Worm (Caenorhabditis elegans) whole organism, L3 larva: ENCODE measurements around the gene efa-6.
"Not testable (repeated sequence)": the region's sequence is repeated elsewhere in the genome, so short reads cannot be mapped to it uniquely, and the experiment has no call there.

ENCODE experiments used
- R02D3.7 ChIP-seq: fragments of 150-350 bp; optimal IDR thresholded peaks from 2 replicates; lab custom pipeline; 2014; ENCODE audit warnings: missing biosample characterization, missing genetic modification characterization
- ZK546.5 ChIP-seq: sonication (generic microtip); optimal IDR thresholded peaks from 2 replicates; lab custom pipeline; 2017; ENCODE audit warnings: missing biosample characterization, missing genetic modification characterization
- aly-2 ChIP-seq: fragments of 150-350 bp; optimal IDR thresholded peaks from 2 replicates; lab custom pipeline; 2014; ENCODE audit warnings: missing biosample characterization, missing genetic modification characterization
- ceh-16 ChIP-seq: sonication (generic microtip); optimal IDR thresholded peaks from 2 replicates; lab custom pipeline; 2017; ENCODE audit warnings: missing biosample characterization, missing genetic modification characterization
- ceh-28 ChIP-seq: fragments of 150-350 bp; optimal IDR thresholded peaks from 2 replicates; lab custom pipeline; 2014; ENCODE audit warnings: missing biosample characterization, missing genetic modification reagents, missing genetic modification characterization
- ceh-82 ChIP-seq: fragments of 150-350 bp; optimal IDR thresholded peaks from 2 replicates; lab custom pipeline; 2014; ENCODE audit warnings: missing biosample characterization, missing genetic modification characterization
- daf-12 ChIP-seq: fragments of 150-350 bp; optimal IDR thresholded peaks from 2 replicates; lab custom pipeline; 2014; ENCODE audit warnings: missing biosample characterization, missing genetic modification reagents, missing genetic modification characterization
- egl-27 ChIP-seq: sonication (generic microtip); optimal IDR thresholded peaks from 4 replicates; lab custom pipeline; 2017; ENCODE audit warnings: missing biosample characterization, missing genetic modification reagents, missing genetic modification characterization
- egl-5 ChIP-seq: fragments of 150-350 bp; optimal IDR thresholded peaks from 2 replicates; lab custom pipeline; 2017; ENCODE audit warnings: missing biosample characterization, missing genetic modification reagents, missing genetic modification characterization, inconsistent platforms
- elt-2 ChIP-seq: sonication (generic microtip); optimal IDR thresholded peaks from 2 replicates; lab custom pipeline; 2016; ENCODE audit warnings: missing genetic modification reagents, mild to moderate bottlenecking, missing genetic modification characterization, missing compliant biosample characterization
- fkh-10 ChIP-seq: sonication (generic microtip); optimal IDR thresholded peaks from 2 replicates; lab custom pipeline; 2017; ENCODE audit warnings: missing biosample characterization, missing genetic modification reagents, missing genetic modification characterization
- fos-1 ChIP-seq: fragments of 150-350 bp; optimal IDR thresholded peaks from 2 replicates; lab custom pipeline; 2014; ENCODE audit warnings: missing biosample characterization, missing genetic modification characterization
- hmg-11 ChIP-seq: sonication (generic microtip); optimal IDR thresholded peaks from 2 replicates; lab custom pipeline; 2016; ENCODE audit warnings: missing genetic modification characterization, missing compliant biosample characterization
- jun-1 ChIP-seq: fragments of 150-350 bp; optimal IDR thresholded peaks from 2 replicates; lab custom pipeline; 2014; ENCODE audit warnings: missing biosample characterization, missing genetic modification reagents, missing genetic modification characterization
- lin-15B ChIP-seq: fragments of 150-350 bp; optimal IDR thresholded peaks from 2 replicates; lab custom pipeline; 2014; ENCODE audit warnings: missing biosample characterization, missing genetic modification characterization
- lin-39 ChIP-seq: fragments of 150-350 bp; optimal IDR thresholded peaks from 2 replicates; lab custom pipeline; 2018; ENCODE audit warnings: missing biosample characterization, missing genetic modification reagents, missing genetic modification characterization
- lsy-12 ChIP-seq: sonication (generic microtip); optimal IDR thresholded peaks from 2 replicates; lab custom pipeline; 2016; ENCODE audit warnings: mild to moderate bottlenecking, missing genetic modification characterization, missing compliant biosample characterization
- nfya-1 ChIP-seq: sonication (generic microtip); optimal IDR thresholded peaks from 2 replicates; lab custom pipeline; 2017; ENCODE audit warnings: missing genetic modification characterization, mild to moderate bottlenecking, missing compliant biosample characterization, antibody characterized with exemption, moderate library complexity; ENCODE audit not compliant: insufficient read depth
- nhr-11 ChIP-seq: fragments of 150-350 bp; optimal IDR thresholded peaks from 2 replicates; lab custom pipeline; 2014; ENCODE audit warnings: missing biosample characterization, missing genetic modification characterization
- nhr-12 ChIP-seq: fragments of 150-350 bp; optimal IDR thresholded peaks from 2 replicates; lab custom pipeline; 2014; ENCODE audit warnings: missing biosample characterization, missing genetic modification characterization
- nhr-23 ChIP-seq: fragments of 150-350 bp; optimal IDR thresholded peaks from 2 replicates; lab custom pipeline; 2014; ENCODE audit warnings: missing biosample characterization, missing genetic modification reagents, missing genetic modification characterization
- nhr-25 ChIP-seq: sonication (generic microtip); optimal IDR thresholded peaks from 2 replicates; lab custom pipeline; 2017; ENCODE audit warnings: missing biosample characterization, missing genetic modification characterization
- nhr-43 ChIP-seq: sonication (generic microtip); optimal IDR thresholded peaks from 2 replicates; lab custom pipeline; 2016; ENCODE audit warnings: mild to moderate bottlenecking, missing genetic modification characterization, missing compliant biosample characterization; ENCODE audit not compliant: poor library complexity, severe bottlenecking
- nhr-67 ChIP-seq: fragments of 150-350 bp; optimal IDR thresholded peaks from 2 replicates; lab custom pipeline; 2014; ENCODE audit warnings: missing biosample characterization, missing genetic modification characterization
- nhr-77 ChIP-seq: fragments of 150-350 bp; optimal IDR thresholded peaks from 2 replicates; lab custom pipeline; 2014; ENCODE audit warnings: missing biosample characterization, missing genetic modification characterization
- pha-4 ChIP-seq: fragments of 150-350 bp; optimal IDR thresholded peaks from 2 replicates; lab custom pipeline; 2014; ENCODE audit warnings: missing biosample characterization, missing genetic modification reagents, missing genetic modification characterization
- skn-1 ChIP-seq: fragments of 150-350 bp; optimal IDR thresholded peaks from 2 replicates; lab custom pipeline; 2014; ENCODE audit warnings: missing biosample characterization, missing genetic modification characterization
- snpc-4 ChIP-seq: fragments of 150-350 bp; optimal IDR thresholded peaks from 2 replicates; lab custom pipeline; 2014; ENCODE audit warnings: missing biosample characterization, missing genetic modification characterization
- tbx-2 ChIP-seq: sonication (generic microtip); optimal IDR thresholded peaks from 2 replicates; lab custom pipeline; 2016; ENCODE audit warnings: mild to moderate bottlenecking, missing genetic modification characterization, missing compliant biosample characterization
- unc-62 ChIP-seq: fragments of 150-350 bp; sonication (generic microtip); optimal IDR thresholded peaks from 4 replicates; lab custom pipeline; 2014; ENCODE audit warnings: missing biosample characterization, missing genetic modification reagents, missing genetic modification characterization

The efa-6 gene

ce11 chrIV:12640137-12640536, 25.6 kb upstream of the efa-6 start, which contains the start of gene vha-7:
Gene vha-7, plus strand, starts transcription at chrIV:12640462.
- TF ChIP-seq aly-2 (tag; lab: Kevin White, UChicago) (no peak), ceh-28 (tag; lab: Kevin White, UChicago) (no peak)

- TF ChIP-seq ceh-82; ZK546.5 (tag; lab: Kevin White, UChicago); elt-2 (tag; lab: Kevin White, UChicago): not testable (repeated sequence)
Measured at ce11 chrIV:12639311-12639710, 24.8 kb upstream of the efa-6 start, which contains the start of gene C26H9A.3. Gene C26H9A.3, minus strand, starts transcription at chrIV:12639411.

ce11 chrIV:12637340-12637739, 22.8 kb upstream of the efa-6 start:
- TF ChIP-seq fos-1 (no peak), lin-39 (peak; percentile 60), nhr-25 (tag; lab: Kevin White, UChicago) (no peak), ZK546.5 (tag; lab: Kevin White, UChicago) (no peak), nhr-43 (tag; lab: Kevin White, UChicago) (no peak), egl-5 (peak; percentile 75), nhr-67 (tag; lab: Kevin White, UChicago) (no peak), nfya-1 (tag; lab: Kevin White, UChicago) (peak; percentile 41), lsy-12 (tag; lab: Kevin White, UChicago) (no peak), nhr-11 (tag; lab: Kevin White, UChicago) (no peak), tbx-2 (tag; lab: Kevin White, UChicago) (no peak), nhr-12 (tag; lab: Kevin White, UChicago) (no peak), ceh-16 (tag; lab: Kevin White, UChicago) (no peak)

- TF ChIP-seq pha-4 (peak; percentile 23), nhr-43 (tag; lab: Kevin White, UChicago) (no peak), aly-2 (tag; lab: Kevin White, UChicago) (no peak), nfya-1 (tag; lab: Kevin White, UChicago) (peak; percentile 21), nhr-25 (tag; lab: Kevin White, UChicago) (peak; percentile 38), R02D3.7 (tag; lab: Kevin White, UChicago) (no peak), fos-1 (no peak), nhr-23 (tag; lab: Kevin White, UChicago) (peak; percentile 29)
- TF ChIP-seq, all 47 proteins: peak for 4
Measured at ce11 chrIV:12633825-12634224, 19.3 kb upstream of the efa-6 start.

- peak; percentile 30 for TF ChIP-seq hmg-11
- no peak for TF ChIP-seq snpc-4
- TF ChIP-seq, all 47 proteins: peak for 1
Measured at ce11 chrIV:12632430-12632829, 17.9 kb upstream of the efa-6 start.

ce11 chrIV:12630922-12631321, 16.4 kb upstream of the efa-6 start, which contains the start of gene ark-1:
Gene ark-1, minus strand, starts transcription at chrIV:12631022.
- TF ChIP-seq nhr-77 (tag; lab: Kevin White, UChicago) = no peak
- TF ChIP-seq fkh-10 (GFP tag; lab: Kevin White, UChicago) = no peak
- no peak for TF ChIP-seq jun-1
- no peak for TF ChIP-seq skn-1 (tag; lab: Kevin White, UChicago)
- TF ChIP-seq daf-12 = no peak
- no peak for TF ChIP-seq egl-27 (tag; lab: Kevin White, UChicago)
- TF ChIP-seq unc-62 (GFP tag; lab: Kevin White, UChicago) = no peak
- no peak for TF ChIP-seq pha-4

- peak; percentile 44 for TF ChIP-seq lin-15B
- peak; percentile 34 for TF ChIP-seq nfya-1 (tag; lab: Kevin White, UChicago)
- peak; percentile 23 for TF ChIP-seq lin-39
- peak; percentile 16 for TF ChIP-seq pha-4
- TF ChIP-seq, all 47 proteins: peak for 4; not testable (repeated sequence) for 43
Measured at ce11 chrIV:12621483-12622078, 7.1 kb upstream of the efa-6 start.
